Worm (Caenorhabditis elegans) whole organism, young adult: Measurements from ENCODE around the gene str-140.

ENCODE experiments used
- C17E4.6 ChIP-seq: fragments of 200-800 bp; sonication (Bioruptor generic); IDR thresholded peaks from 2 replicates; pipeline ENCODE4 v1.3.6; 2022; ENCODE audit warnings: missing genetic modification reagents, missing genetic modification characterization, missing compliant biosample characterization
- F10E7.11 ChIP-seq: sonication (generic microtip); optimal IDR thresholded peaks from 2 replicates; lab custom pipeline; 2017; ENCODE audit warnings: mild to moderate bottlenecking, missing genetic modification characterization, moderate library complexity, missing compliant biosample characterization
- T07F8.4 ChIP-seq: sonication (generic microtip); optimal IDR thresholded peaks from 2 replicates; lab custom pipeline; 2016; ENCODE audit warnings: mild to moderate bottlenecking, missing genetic modification characterization, moderate library complexity, missing compliant biosample characterization
- Y56A3A.18 ChIP-seq: fragments of 200-800 bp; sonication (Bioruptor generic); IDR thresholded peaks from 2 replicates; pipeline ENCODE4 v1.3.6; 2022; ENCODE audit warnings: missing genetic modification reagents, missing genetic modification characterization, missing compliant biosample characterization
- ama-1 ChIP-seq, 3 experiments: fragments of 150-350 bp in 1 of 3; sonication (generic microtip) in 2 of 3; optimal IDR thresholded peaks; 2 replicates each; lab custom pipeline; 2014 to 2018; ENCODE audit warnings: missing biosample characterization in 2 of 3, missing genetic modification characterization in 2 of 3, missing genetic modification reagents in 2 of 3
- aptf-2 ChIP-seq: fragments of 200-800 bp; sonication (Bioruptor generic); conservative IDR thresholded peaks from 2 replicates; pipeline ENCODE4 v1.3.6; 2022; ENCODE audit warnings: missing genetic modification reagents, missing genetic modification characterization, missing compliant biosample characterization
- ccch-3 ChIP-seq: fragments of 200-800 bp; sonication (Bioruptor generic); optimal IDR thresholded peaks from 2 replicates; lab custom pipeline; 2018; ENCODE audit warnings: mild to moderate bottlenecking, missing genetic modification characterization, missing compliant biosample characterization
- ceh-27 ChIP-seq: fragments of 200-800 bp; sonication (Bioruptor generic); optimal IDR thresholded peaks from 2 replicates; lab custom pipeline; 2018; ENCODE audit warnings: mild to moderate bottlenecking, missing genetic modification characterization, moderate library complexity, missing compliant biosample characterization
- dox-1 ChIP-seq: fragments of 200-800 bp; sonication (Bioruptor generic); IDR thresholded peaks from 2 replicates; pipeline ENCODE4 v1.3.6; 2022; ENCODE audit warnings: missing genetic modification reagents, missing genetic modification characterization, missing compliant biosample characterization
- dpff-1 ChIP-seq: sonication (generic microtip); optimal IDR thresholded peaks from 2 replicates; lab custom pipeline; 2017; ENCODE audit warnings: mild to moderate bottlenecking, missing genetic modification characterization, missing compliant biosample characterization
- fkh-3 ChIP-seq: sonication (generic microtip); optimal IDR thresholded peaks from 2 replicates; lab custom pipeline; 2016; ENCODE audit warnings: mild to moderate bottlenecking, missing genetic modification characterization, missing compliant biosample characterization
- hrde-1 ChIP-seq: sonication (generic microtip); optimal IDR thresholded peaks from 2 replicates; lab custom pipeline; 2016; ENCODE audit warnings: missing genetic modification characterization, mild to moderate bottlenecking, missing compliant biosample characterization, moderate library complexity, missing genotype, missing genetic modification reagents, borderline replicate concordance
- hsf-1 ChIP-seq: fragments of 200-800 bp; sonication (Bioruptor generic); IDR thresholded peaks from 2 replicates; pipeline ENCODE4 v1.3.6; 2022; ENCODE audit warnings: missing genetic modification reagents, missing genetic modification characterization, missing compliant biosample characterization
- lag-1 ChIP-seq: fragments of 200-800 bp; sonication (Bioruptor generic); IDR thresholded peaks from 2 replicates; pipeline ENCODE4 v1.3.6; 2022; ENCODE audit warnings: missing genetic modification reagents, missing genetic modification characterization, missing compliant biosample characterization
- lin-26 ChIP-seq: fragments of 200-800 bp; sonication (Bioruptor generic); IDR thresholded peaks from 2 replicates; pipeline ENCODE4 v1.3.6; 2022; ENCODE audit warnings: missing genetic modification reagents, missing genetic modification characterization, missing compliant biosample characterization
- lsl-1 ChIP-seq: fragments of 200-800 bp; sonication (Bioruptor generic); optimal IDR thresholded peaks from 2 replicates; lab custom pipeline; 2018; ENCODE audit warnings: mild to moderate bottlenecking, missing genetic modification characterization, moderate library complexity, missing compliant biosample characterization
- mcd-1 ChIP-seq: fragments of 200-800 bp; sonication (Bioruptor generic); IDR thresholded peaks from 2 replicates; pipeline ENCODE4 v1.3.6; 2022; ENCODE audit warnings: missing genetic modification reagents, missing genetic modification characterization, missing compliant biosample characterization
- mel-28 ChIP-seq: sonication (generic microtip); optimal IDR thresholded peaks from 2 replicates; lab custom pipeline; 2016; ENCODE audit warnings: borderline replicate concordance, mild to moderate bottlenecking, missing genetic modification characterization, missing compliant biosample characterization
- nhr-90 ChIP-seq: sonication (generic microtip); optimal IDR thresholded peaks from 2 replicates; lab custom pipeline; 2016; ENCODE audit warnings: missing genotype, mild to moderate bottlenecking, missing genetic modification characterization, missing compliant biosample characterization
- pbrm-1 ChIP-seq: fragments of 200-800 bp; sonication (Bioruptor generic); IDR thresholded peaks from 2 replicates; pipeline ENCODE4 v1.3.6; 2022; ENCODE audit warnings: missing genetic modification reagents, missing genetic modification characterization, missing compliant biosample characterization
- rec-8 ChIP-seq, 2 experiments: sonication (generic microtip); optimal IDR thresholded peaks; 2 replicates each; lab custom pipeline; 2016; ENCODE audit warnings: mild to moderate bottlenecking in 2 of 2, missing genetic modification characterization in 2 of 2, missing genetic modification reagents in 2 of 2, missing genotype in 2 of 2, missing biosample characterization in 1 of 2, missing compliant biosample characterization in 1 of 2, moderate library complexity in 1 of 2
- rpc-1 ChIP-seq, 2 experiments: fragments of 150-350 bp in 1 of 2; sonication (generic microtip) in 1 of 2; optimal IDR thresholded peaks; 2 replicates each; lab custom pipeline; 2014 to 2018; ENCODE audit warnings: missing biosample characterization in 1 of 2, missing genetic modification characterization in 1 of 2, missing genetic modification reagents in 1 of 2, missing genotype in 1 of 2
- snpc-1.3 ChIP-seq: sonication (generic microtip); optimal IDR thresholded peaks from 2 replicates; lab custom pipeline; 2017; ENCODE audit warnings: missing genetic modification characterization, mild to moderate bottlenecking, missing compliant biosample characterization, antibody characterized with exemption, moderate library complexity, missing genotype, missing genetic modification reagents; ENCODE audit not compliant: insufficient read depth
- somi-1 ChIP-seq: fragments of 200-800 bp; sonication (Bioruptor generic); optimal IDR thresholded peaks from 2 replicates; lab custom pipeline; 2018; ENCODE audit warnings: mild to moderate bottlenecking, missing genetic modification characterization, missing compliant biosample characterization
- sptf-2 ChIP-seq: fragments of 200-800 bp; sonication (Bioruptor generic); optimal IDR thresholded peaks from 2 replicates; lab custom pipeline; 2018; ENCODE audit warnings: mild to moderate bottlenecking, missing genetic modification characterization, missing compliant biosample characterization
- tbx-9 ChIP-seq: sonication (generic microtip); optimal IDR thresholded peaks from 2 replicates; lab custom pipeline; 2016; ENCODE audit warnings: borderline replicate concordance, missing genetic modification characterization, inconsistent platforms, missing compliant biosample characterization
- tlf-1 ChIP-seq: fragments of 200-800 bp; sonication (Bioruptor generic); optimal IDR thresholded peaks from 2 replicates; lab custom pipeline; 2018; ENCODE audit warnings: mild to moderate bottlenecking, missing genetic modification characterization, missing compliant biosample characterization
- unc-62 ChIP-seq: fragments of 150-350 bp; optimal IDR thresholded peaks from 2 replicates; lab custom pipeline; 2014; ENCODE audit warnings: missing biosample characterization, missing genetic modification reagents, missing genetic modification characterization
- ztf-25 ChIP-seq: fragments of 200-800 bp; sonication (Bioruptor generic); IDR thresholded peaks from 2 replicates; pipeline ENCODE4 v1.3.6; 2022; ENCODE audit warnings: missing genetic modification reagents, missing genetic modification characterization, missing compliant biosample characterization
- ztf-26 ChIP-seq: sonication (generic microtip); optimal IDR thresholded peaks from 2 replicates; lab custom pipeline; 2017; ENCODE audit warnings: missing genetic modification characterization, missing compliant biosample characterization

The str-140 gene

ce11 chrV:8043664-8044063, 24.0 kb downstream of the str-140 start:
- TF ChIP-seq aptf-2 = no peak
- TF ChIP-seq mcd-1 = no peak
- TF ChIP-seq T07F8.4 (tag; lab: Kevin White, UChicago) = no peak
- no peak for TF ChIP-seq ztf-25
- TF ChIP-seq rec-8 (tag; optimal IDR thresholded peaks at IDR 0.05; lab: Kevin White, UChicago) = no peak
- no peak for TF ChIP-seq dpff-1 (tag; lab: Kevin White, UChicago)
- TF ChIP-seq sptf-2 = no peak
- TF ChIP-seq mel-28 (tag; lab: Kevin White, UChicago) = no peak
- no peak for TF ChIP-seq F10E7.11

- TF ChIP-seq fkh-3 = no peak
- TF ChIP-seq unc-62 (GFP tag; lab: Kevin White, UChicago) = no peak
- TF ChIP-seq C17E4.6 = no peak
- no peak for TF ChIP-seq ceh-27 (GFP tag; lab: Kevin White, UChicago)
- no peak for TF ChIP-seq tlf-1 (GFP tag; lab: Kevin White, UChicago)
- no peak for TF ChIP-seq ccch-3 (GFP tag; lab: Kevin White, UChicago)
- TF ChIP-seq lsl-1 (GFP tag; lab: Kevin White, UChicago) = no peak
- TF ChIP-seq lin-26 (GFP tag; lab: Robert Waterston, UW) = no peak
- TF ChIP-seq snpc-1.3 = no peak
- TF ChIP-seq ztf-26 (tag; lab: Kevin White, UChicago) = no peak
- no peak for TF ChIP-seq nhr-90 (tag; lab: Kevin White, UChicago)
- TF ChIP-seq tbx-9 (tag; lab: Kevin White, UChicago) = no peak
- TF ChIP-seq hrde-1 (tag; lab: Kevin White, UChicago) = no peak
Measured at ce11 chrV:8041336-8041868, 26.3 kb downstream of the str-140 start.

ce11 chrV:8040247-8041084, 27.2 kb downstream of the str-140 start:
- TF ChIP-seq rpc-1 (optimal IDR thresholded peaks at IDR 0.05; lab: Kevin White, UChicago) (peak; percentile 38), rpc-1 (tag; optimal IDR thresholded peaks at IDR 0.05; lab: Kevin White, UChicago) (no peak), hsf-1 (peak; percentile 89), somi-1 (GFP tag; lab: Kevin White, UChicago) (peak; percentile 54), dox-1 (0 out of 2 replicates have a peak, but pooled peaks have one; percentile 5), nhr-90 (tag; lab: Kevin White, UChicago) (no peak), ama-1 (optimal IDR thresholded peaks at IDR 0.05; lab: Kevin White, UChicago) (peak; percentile 86), ama-1 (GFP tag; optimal IDR thresholded peaks at IDR 0.05; lab: Kevin White, UChicago) (no peak)

- 0 out of 2 replicates have a peak, but pooled peaks have one; percentile 10 for TF ChIP-seq Y56A3A.18 (GFP tag; lab: Robert Waterston, UW)
- no peak for TF ChIP-seq pbrm-1 (GFP tag; lab: Robert Waterston, UW)
- TF ChIP-seq lag-1 (GFP tag; lab: Robert Waterston, UW) = no peak
- TF ChIP-seq ztf-25 = no peak
Measured at ce11 chrV:8039606-8040005, 28.1 kb downstream of the str-140 start.
